Worm (Caenorhabditis elegans): ENCODE measurements around the gene snpc-3.4.

The snpc-3.4 gene

DNA sequence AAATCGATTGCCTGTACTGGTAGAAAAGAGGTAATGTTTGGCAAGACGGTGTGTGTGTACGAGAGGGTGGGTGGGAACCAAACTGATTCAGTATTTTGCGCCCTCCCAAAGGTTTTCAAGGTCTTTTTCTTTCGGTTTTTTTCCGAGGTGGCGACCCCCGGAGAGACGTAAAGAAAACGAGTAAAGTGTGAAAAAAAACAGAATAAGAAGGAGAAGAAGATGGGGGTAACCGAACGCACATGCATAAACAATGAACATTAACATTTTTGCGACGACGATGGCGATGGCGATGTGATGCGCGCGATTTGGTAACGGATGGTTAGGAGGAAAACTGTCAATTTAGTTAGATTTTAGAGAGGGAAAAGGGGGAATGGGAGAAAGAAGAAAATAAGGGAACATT is 41.4 kb upstream of the snpc-3.4 start (continued):
- TF ChIP-seq aha-1 (tag; optimal IDR thresholded peaks at IDR 0.05) (no peak), unc-98 (GFP tag; IDR thresholded peaks at IDR 0.05) (no peak), lin-14 (GFP tag; optimal IDR thresholded peaks at IDR 0.05) (peak; percentile 80), nhr-237 (tag; optimal IDR thresholded peaks at IDR 0.05) (no peak), tlp-1 (tag; optimal IDR thresholded peaks at IDR 0.05) (no peak), unc-130 (tag; optimal IDR thresholded peaks at IDR 0.05) (no peak)

DNA sequence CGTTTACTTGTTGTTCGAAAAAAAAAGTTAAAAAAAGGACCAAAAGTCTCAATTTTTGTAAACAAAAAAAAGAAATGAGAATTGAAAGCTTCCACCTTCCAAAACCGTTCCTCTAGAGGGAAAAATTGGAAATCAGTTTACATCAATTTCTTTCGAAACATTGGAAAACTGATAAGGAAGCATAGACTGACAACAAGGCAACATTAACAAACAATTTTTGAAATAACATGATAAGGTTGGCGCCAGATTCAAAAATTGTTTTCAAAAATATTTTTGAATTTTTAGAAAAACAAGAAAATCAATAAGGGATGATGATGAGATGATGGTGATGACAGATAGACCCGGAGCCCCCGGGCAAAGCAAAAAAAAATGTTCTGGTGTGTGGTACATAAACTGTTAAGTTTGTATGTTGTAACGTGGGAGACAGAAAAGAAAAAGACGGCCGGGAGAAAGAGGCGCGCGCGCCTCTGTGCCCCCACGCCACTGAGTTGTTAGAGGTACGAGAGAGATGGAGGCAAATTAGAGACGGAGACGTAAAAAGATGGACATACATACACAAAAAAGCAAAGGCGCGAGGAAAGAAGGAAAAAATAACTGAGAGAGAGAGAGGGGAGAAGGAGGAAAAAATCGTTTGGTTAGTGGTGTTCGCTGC is 39.7 kb upstream of the snpc-3.4 start:
- TF ChIP-seq nhr-85 (tag) (peak; percentile 68), fkh-4 (tag; optimal IDR thresholded peaks at IDR 0.05; ENCODE audit: borderline replicate concordance) (no peak), nhr-237 (tag; optimal IDR thresholded peaks at IDR 0.05) (no peak), zag-1 (tag; optimal IDR thresholded peaks at IDR 0.05) (no peak), unc-30 (tag; optimal IDR thresholded peaks at IDR 0.05) (no peak), snpc-4 (tag; optimal IDR thresholded peaks at IDR 0.05) (peak; percentile 28), C04F5.9 (tag; optimal IDR thresholded peaks at IDR 0.05) (no peak), fkh-10 (GFP tag; optimal IDR thresholded peaks at IDR 0.05) (peak; percentile 26), nhr-71 (tag; optimal IDR thresholded peaks at IDR 0.05) (peak; percentile 81), jun-1 (tag; optimal IDR thresholded peaks at IDR 0.05) (peak; percentile 36), ztf-11 (tag; optimal IDR thresholded peaks at IDR 0.05) (peak in 1 of 2 experiments; percentile 3), fkh-8 (tag; optimal IDR thresholded peaks at IDR 0.05) (peak; percentile 54), C34B4.2 (tag; optimal IDR thresholded peaks at IDR 0.05) (no peak), lin-35 (GFP tag; optimal IDR thresholded peaks at IDR 0.05) (peak; percentile 52 to 58), egl-13 (tag; optimal IDR thresholded peaks at IDR 0.05) (no peak), hpl-2 (GFP tag; optimal IDR thresholded peaks at IDR 0.05) (no peak), sup-37 (GFP tag; optimal IDR thresholded peaks at IDR 0.05) (no peak), ces-1 (GFP tag; optimal IDR thresholded peaks at IDR 0.05) (no peak), elt-3 (tag; optimal IDR thresholded peaks at IDR 0.05) (no peak), mdl-1 (tag; optimal IDR thresholded peaks at IDR 0.05) (peak in 1 of 2 experiments; percentile 64), ceh-82 (tag; optimal IDR thresholded peaks at IDR 0.05) (peak in 2 of 3 experiments; percentile 21 to 71), irx-1 (tag; optimal IDR thresholded peaks at IDR 0.05) (no peak), nhr-20 (tag; optimal IDR thresholded peaks at IDR 0.05) (peak; percentile 75), snu-23 (GFP tag; optimal IDR thresholded peaks at IDR 0.05) (peak; percentile 74), nhr-19 (GFP tag; conservative IDR thresholded peaks at IDR 0.05) (peak; percentile 41; the same call in 1 of the 2 replicates), lin-39 (tag; optimal IDR thresholded peaks at IDR 0.05) (no peak), mef-2 (tag; optimal IDR thresholded peaks at IDR 0.05) (no peak), Y116A8C.19 (tag; optimal IDR thresholded peaks at IDR 0.05; ENCODE audit: borderline replicate concordance) (no peak), egl-27 (tag; optimal IDR thresholded peaks at IDR 0.05) (no peak), tlp-1 (tag; optimal IDR thresholded peaks at IDR 0.05) (no peak), isw-1 (GFP tag; IDR thresholded peaks at IDR 0.05) (no peak), lin-13 (GFP tag; optimal IDR thresholded peaks at IDR 0.05) (peak; percentile 21), nhr-11 (tag; optimal IDR thresholded peaks at IDR 0.05) (no peak), lin-14 (GFP tag; optimal IDR thresholded peaks at IDR 0.05) (peak; percentile 91), unc-86 (tag; optimal IDR thresholded peaks at IDR 0.05) (peak; percentile 10), unc-62 (GFP tag; optimal IDR thresholded peaks at IDR 0.05) (no peak), tbx-2 (tag; optimal IDR thresholded peaks at IDR 0.05) (peak; percentile 43), unc-98 (GFP tag; IDR thresholded peaks at IDR 0.05) (no peak), lir-3 (tag; optimal IDR thresholded peaks at IDR 0.05; ENCODE audit: poor library complexity) (no peak), unc-130 (tag; optimal IDR thresholded peaks at IDR 0.05) (no peak), vab-15 (tag; optimal IDR thresholded peaks at IDR 0.05) (no peak), sptf-1 (tag; optimal IDR thresholded peaks at IDR 0.05) (no peak), ama-1 (optimal IDR thresholded peaks at IDR 0.05) (no peak), nhr-47 (tag; optimal IDR thresholded peaks at IDR 0.05) (peak; percentile 59), ceh-90 (tag; optimal IDR thresholded peaks at IDR 0.05) (no peak), nhr-76 (tag; optimal IDR thresholded peaks at IDR 0.05) (no peak), rnt-1 (tag; optimal IDR thresholded peaks at IDR 0.05) (peak; percentile 65), ets-5 (GFP tag; IDR thresholded peaks at IDR 0.05) (no peak), elt-2 (tag; optimal IDR thresholded peaks at IDR 0.05) (peak; percentile 46)
